Fruit fly (Drosophila melanogaster): Measurements from ENCODE around the gene CG10663.

dm6 chr3L:12515691-12516455 lies 31.0 kb upstream of the CG10663 start:
- peak; percentile 85 for TF ChIP-seq CG14655 (GFP tag; optimal IDR thresholded peaks at IDR 0.05)
- 0 out of 2 replicates have a peak, but pooled peaks have one; percentile 26 for TF ChIP-seq rn (GFP tag; IDR thresholded peaks at IDR 0.05)
- peak; percentile 56 for TF ChIP-seq CG8159 (tag; optimal IDR thresholded peaks at IDR 0.05)
- peak; percentile 80 for TF ChIP-seq CG13204 (GFP tag; optimal IDR thresholded peaks at IDR 0.05)
- peak; percentile 68; the same call in 2 of the 3 replicates for TF ChIP-seq fd96Ca (GFP tag; IDR thresholded peaks at IDR 0.05)
- TF ChIP-seq CG4496 (GFP tag; IDR thresholded peaks at IDR 0.05): peak; percentile 89

All from whole organism, pupa.